Fruit fly (Drosophila melanogaster) whole organism, embryonic: ENCODE data around the gene CG34278.

Experiments
- Awh ChIP-seq: fragments of 200-800 bp; sonication (Bioruptor generic); IDR thresholded peaks from 2 replicates; pipeline ENCODE4, ENCODE4 v1.3.6; 2022; ENCODE audit warnings: missing biosample characterization, missing genetic modification characterization
- B-H2 ChIP-seq: fragments of 200-800 bp; sonication (Bioruptor generic); optimal IDR thresholded peaks from 2 replicates; lab custom pipeline; 2018; ENCODE audit warnings: missing biosample characterization, mild to moderate bottlenecking, missing genetic modification characterization
- BEAF-32 ChIP-seq: fragments of 200-800 bp; sonication (Bioruptor generic); optimal IDR thresholded peaks from 3 replicates; lab custom pipeline; 2017; ENCODE audit warnings: missing biosample characterization, missing genetic modification characterization, mild to moderate bottlenecking, moderate library complexity, missing genetic modification reagents
- Blimp-1 ChIP-seq: fragments of 200-800 bp; sonication (Bioruptor generic); optimal IDR thresholded peaks from 3 replicates; lab custom pipeline; 2018; ENCODE audit warnings: missing biosample characterization, missing genetic modification characterization, mild to moderate bottlenecking, moderate library complexity, missing genetic modification reagents
- C15 ChIP-seq: fragments of 200-800 bp; sonication (Bioruptor generic); IDR thresholded peaks from 3 replicates; pipeline ENCODE4 v1.3.6; 2022; ENCODE audit warnings: missing biosample characterization, missing genetic modification characterization
- CG10543 ChIP-seq: fragments of 200-800 bp; sonication (Bioruptor generic); optimal IDR thresholded peaks from 3 replicates; lab custom pipeline; 2017; ENCODE audit warnings: missing biosample characterization, mild to moderate bottlenecking, missing genetic modification characterization, moderate library complexity
- CG12299 ChIP-seq: fragments of 200-800 bp; sonication (Bioruptor generic); optimal IDR thresholded peaks from 2 replicates; lab custom pipeline; 2018; ENCODE audit warnings: missing biosample characterization, mild to moderate bottlenecking, missing genetic modification characterization
- CG12744 ChIP-seq: fragments of 200-800 bp; sonication (Bioruptor generic); optimal IDR thresholded peaks from 2 replicates; lab custom pipeline; 2016; ENCODE audit warnings: missing biosample characterization, missing genetic modification characterization
- CG13894 ChIP-seq: fragments of 200-800 bp; sonication (Bioruptor generic); optimal IDR thresholded peaks from 3 replicates; lab custom pipeline; 2018; ENCODE audit warnings: missing biosample characterization, mild to moderate bottlenecking, missing genetic modification characterization, moderate library complexity
- CG1529 ChIP-seq: fragments of 200-800 bp; sonication (Bioruptor generic); optimal IDR thresholded peaks from 3 replicates; lab custom pipeline; 2018; ENCODE audit warnings: missing biosample characterization, missing genetic modification characterization
- CG15479 ChIP-seq: fragments of 200-800 bp; sonication (Bioruptor generic); optimal IDR thresholded peaks from 3 replicates; lab custom pipeline; 2019; ENCODE audit warnings: missing biosample characterization, mild to moderate bottlenecking, missing genetic modification characterization, moderate library complexity
- CG17612 ChIP-seq: fragments of 200-800 bp; sonication (Bioruptor generic); IDR thresholded peaks from 2 replicates; pipeline ENCODE4 v1.3.6; 2022; ENCODE audit warnings: missing biosample characterization, missing genetic modification characterization
- CG18476 ChIP-seq: fragments of 200-800 bp; sonication (Bioruptor generic); optimal IDR thresholded peaks from 2 replicates; lab custom pipeline; 2016; ENCODE audit warnings: missing biosample characterization, mild to moderate bottlenecking, missing genetic modification characterization
- CG18619 ChIP-seq: fragments of 200-800 bp; sonication (Bioruptor generic); optimal IDR thresholded peaks from 3 replicates; lab custom pipeline; 2017; ENCODE audit warnings: missing biosample characterization, mild to moderate bottlenecking, missing genetic modification characterization
- CG3065 ChIP-seq: fragments of 200-800 bp; sonication (Bioruptor generic); optimal IDR thresholded peaks from 2 replicates; lab custom pipeline; 2016; ENCODE audit warnings: missing biosample characterization, missing genetic modification characterization
- CG3163 ChIP-seq: fragments of 200-800 bp; sonication (Bioruptor generic); optimal IDR thresholded peaks from 3 replicates; lab custom pipeline; 2016; ENCODE audit warnings: missing biosample characterization, missing genetic modification characterization
- CG6813 ChIP-seq: fragments of 200-800 bp; sonication (Bioruptor generic); optimal IDR thresholded peaks from 2 replicates; lab custom pipeline; 2017; ENCODE audit warnings: missing biosample characterization, missing genetic modification characterization, mild to moderate bottlenecking, moderate library complexity, missing genetic modification reagents
- CG7928 ChIP-seq: fragments of 200-800 bp; sonication (Bioruptor generic); optimal IDR thresholded peaks from 2 replicates; lab custom pipeline; 2017; ENCODE audit warnings: missing biosample characterization, mild to moderate bottlenecking, missing genetic modification characterization
- Chrac-16 ChIP-seq: fragments of 200-800 bp; sonication (Bioruptor generic); optimal IDR thresholded peaks from 3 replicates; lab custom pipeline; 2016; ENCODE audit warnings: missing biosample characterization, missing genetic modification characterization
- Dad ChIP-seq: fragments of 200-800 bp; sonication (Bioruptor generic); optimal IDR thresholded peaks from 3 replicates; lab custom pipeline; 2016; ENCODE audit warnings: missing biosample characterization, missing genetic modification characterization
- GATAe ChIP-seq: fragments of 200-800 bp; sonication (Bioruptor generic); conservative IDR thresholded peaks from 2 replicates; pipeline ENCODE4 v1.3.6; 2022; ENCODE audit warnings: missing biosample characterization, missing genetic modification characterization
- Myb ChIP-seq: fragments of 200-800 bp; sonication (Bioruptor generic); optimal IDR thresholded peaks from 2 replicates; lab custom pipeline; 2016; ENCODE audit warnings: missing biosample characterization, missing genetic modification characterization
- Oli ChIP-seq: fragments of 200-800 bp; sonication (Bioruptor generic); optimal IDR thresholded peaks from 2 replicates; lab custom pipeline; 2018; ENCODE audit warnings: missing biosample characterization, mild to moderate bottlenecking, missing genetic modification characterization, moderate library complexity
- Sry-β ChIP-seq: fragments of 200-800 bp; sonication (Bioruptor generic); optimal IDR thresholded peaks from 2 replicates; lab custom pipeline; 2018; ENCODE audit warnings: missing biosample characterization, mild to moderate bottlenecking, missing genetic modification characterization, moderate library complexity
- YL-1 ChIP-seq: fragments of 200-800 bp; sonication (Bioruptor generic); optimal IDR thresholded peaks from 3 replicates; lab custom pipeline; 2017; ENCODE audit warnings: missing biosample characterization, mild to moderate bottlenecking, missing genetic modification characterization
- ac ChIP-seq: fragments of 200-800 bp; sonication (Bioruptor generic); optimal IDR thresholded peaks from 3 replicates; lab custom pipeline; 2017; ENCODE audit warnings: missing biosample characterization, mild to moderate bottlenecking, missing genetic modification characterization
- al ChIP-seq: fragments of 200-800 bp; sonication (Bioruptor generic); IDR thresholded peaks from 2 replicates; pipeline ENCODE4 v1.3.6; 2022; ENCODE audit warnings: missing biosample characterization, missing genetic modification characterization
- ase ChIP-seq: fragments of 200-800 bp; sonication (Bioruptor generic); IDR thresholded peaks from 3 replicates; pipeline ENCODE4 v1.3.6; 2022; ENCODE audit warnings: missing biosample characterization, missing genetic modification characterization
- ash1 ChIP-seq: fragments of 200-800 bp; sonication (Bioruptor generic); optimal IDR thresholded peaks from 2 replicates; lab custom pipeline; 2018; ENCODE audit warnings: missing biosample characterization, mild to moderate bottlenecking, missing genetic modification characterization
- crp ChIP-seq, 2 experiments: fragments of 200-800 bp; sonication (Bioruptor generic); optimal IDR thresholded peaks; 2 replicates in 1 of 2; 3 replicates in 1 of 2; lab custom pipeline; 2017; ENCODE audit warnings: missing biosample characterization in 2 of 2, missing genetic modification characterization in 2 of 2, mild to moderate bottlenecking in 1 of 2, moderate library complexity in 1 of 2
- dan ChIP-seq: fragments of 200-800 bp; sonication (Bioruptor generic); IDR thresholded peaks from 2 replicates; pipeline ENCODE4 v1.3.6; 2022; ENCODE audit warnings: missing biosample characterization, missing genetic modification characterization
- dmrt11E ChIP-seq: fragments of 200-800 bp; sonication (Bioruptor generic); optimal IDR thresholded peaks from 3 replicates; lab custom pipeline; 2018; ENCODE audit warnings: missing biosample characterization, mild to moderate bottlenecking, missing genetic modification characterization, moderate library complexity
- eve ChIP-seq, 2 experiments: fragments of >200 bp; optimal IDR thresholded peaks; 2 replicates each; lab custom pipeline; 2017; ENCODE audit warnings: missing biosample characterization in 2 of 2, missing genetic modification characterization in 2 of 2
- fd96Cb ChIP-seq: fragments of 200-800 bp; sonication (Bioruptor generic); optimal IDR thresholded peaks from 2 replicates; lab custom pipeline; 2018; ENCODE audit warnings: missing biosample characterization, mild to moderate bottlenecking, missing genetic modification characterization, moderate library complexity
- fu2 ChIP-seq: fragments of 200-800 bp; sonication (Bioruptor generic); optimal IDR thresholded peaks from 2 replicates; lab custom pipeline; 2016; ENCODE audit warnings: missing biosample characterization, missing genetic modification characterization
- grn ChIP-seq: fragments of 200-800 bp; sonication (Bioruptor generic); optimal IDR thresholded peaks from 3 replicates; lab custom pipeline; 2017; ENCODE audit warnings: missing biosample characterization, missing genetic modification characterization
- hbn ChIP-seq: fragments of 200-800 bp; sonication (Bioruptor generic); IDR thresholded peaks from 2 replicates; pipeline ENCODE4 v1.3.6; 2022; ENCODE audit warnings: missing biosample characterization, missing genetic modification characterization; ENCODE audit not compliant: partially characterized antibody
- her ChIP-seq: fragments of 200-800 bp; sonication (Bioruptor generic); optimal IDR thresholded peaks from 2 replicates; lab custom pipeline; 2016; ENCODE audit warnings: missing biosample characterization, missing genetic modification characterization
- ken ChIP-seq: fragments of 200-800 bp; sonication (Bioruptor generic); IDR thresholded peaks from 3 replicates; pipeline ENCODE4 v1.3.6; 2022; ENCODE audit warnings: missing biosample characterization, missing genetic modification characterization
- lilli ChIP-seq: fragments of 200-800 bp; sonication (Bioruptor generic); optimal IDR thresholded peaks from 3 replicates; lab custom pipeline; 2016; ENCODE audit warnings: missing biosample characterization, missing genetic modification characterization
- mld ChIP-seq: fragments of 200-800 bp; sonication (Bioruptor generic); IDR thresholded peaks from 3 replicates; pipeline ENCODE4 v1.3.6; 2022; ENCODE audit warnings: missing biosample characterization, missing genetic modification characterization; ENCODE audit not compliant: partially characterized antibody
- pan ChIP-seq, 4 experiments: fragments of >200 bp in 3 of 4; fragments of 200-800 bp in 1 of 4; sonication (Bioruptor generic) in 1 of 4; optimal IDR thresholded peaks in 3 of 4; IDR thresholded peaks in 1 of 4; 2 replicates each; pipeline versions ENCODE4 v1.3.6 to Lab custom; 2017 to 2022; ENCODE audit warnings: missing biosample characterization in 2 of 4, missing genetic modification characterization in 2 of 4, mixed read lengths in 1 of 4
- pb ChIP-seq: fragments of 200-800 bp; sonication (Bioruptor generic); optimal IDR thresholded peaks from 3 replicates; lab custom pipeline; 2016; ENCODE audit warnings: missing biosample characterization, missing genetic modification characterization
- peb ChIP-seq: fragments of 200-800 bp; sonication (Bioruptor generic); IDR thresholded peaks from 2 replicates; pipeline ENCODE4 v1.3.6; 2022; ENCODE audit warnings: missing biosample characterization, missing genetic modification characterization
- so ChIP-seq: fragments of 200-800 bp; sonication (Bioruptor generic); IDR thresholded peaks from 3 replicates; pipeline ENCODE4 v1.3.6; 2022; ENCODE audit warnings: missing biosample characterization, missing genetic modification characterization
- sob ChIP-seq: fragments of 200-800 bp; sonication (Bioruptor generic); IDR thresholded peaks from 2 replicates; pipeline ENCODE4 v1.3.6; 2022; ENCODE audit warnings: missing biosample characterization, missing genetic modification characterization
- tup ChIP-seq: fragments of 200-800 bp; sonication (Bioruptor generic); optimal IDR thresholded peaks from 2 replicates; lab custom pipeline; 2016; ENCODE audit warnings: missing biosample characterization, mild to moderate bottlenecking, missing genetic modification characterization, moderate library complexity
- wdn ChIP-seq: fragments of 200-800 bp; sonication (Bioruptor generic); IDR thresholded peaks from 2 replicates; pipeline ENCODE4 v1.3.6; 2022; ENCODE audit warnings: missing biosample characterization, missing genetic modification characterization

CG34278 gene

DNA sequence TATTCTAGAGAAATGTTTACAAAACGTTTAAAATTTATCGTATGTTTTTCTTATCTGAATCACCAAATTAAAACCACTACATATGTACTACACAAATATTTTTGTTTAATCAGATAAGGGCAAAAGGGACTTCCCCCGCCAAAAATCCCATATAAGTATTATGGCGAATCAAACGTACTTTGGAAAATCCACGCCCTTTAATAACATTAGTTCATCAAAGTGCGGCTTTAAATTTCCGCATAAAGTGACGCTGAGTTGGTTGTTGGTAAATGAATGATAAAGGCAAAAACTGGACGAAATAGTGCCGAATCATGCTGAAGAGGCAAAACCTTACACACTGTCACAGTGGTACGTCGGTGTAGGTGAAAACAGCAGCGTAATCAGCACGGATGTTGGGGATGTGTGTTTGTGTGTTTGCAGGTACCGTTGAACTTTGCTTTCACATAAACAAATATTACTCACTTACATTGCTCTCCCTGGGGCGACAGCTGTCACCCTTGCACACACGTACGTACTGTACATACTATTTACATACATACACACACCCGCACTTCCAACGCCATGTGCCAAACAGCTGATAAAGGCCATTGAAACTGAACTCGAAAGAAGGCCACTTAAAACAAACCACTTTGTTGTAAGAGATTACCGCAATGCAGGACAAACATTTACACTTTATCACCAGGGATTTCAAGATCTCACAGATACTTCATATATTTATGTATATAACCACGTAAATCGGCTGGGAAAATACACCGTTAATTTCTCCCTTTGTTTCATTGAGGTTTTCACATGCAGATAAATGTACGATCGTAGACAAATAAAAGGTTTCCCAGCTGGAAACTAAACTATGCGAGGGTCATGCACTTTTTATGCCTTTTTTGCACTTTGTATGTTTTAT lies 41.1 kb upstream of the CG34278 start (continued):
- TF ChIP-seq crp (GFP tag; optimal IDR thresholded peaks at IDR 0.05; lab: Kevin White, UChicago) (peak in 1 of 2 experiments; percentile 71), Awh (peak; percentile 49), dan (GFP tag; lab: Robert Waterston, UW) (no peak), dmrt11E (tag; lab: Kevin White, UChicago) (peak; percentile 34), YL-1 (peak; percentile 13), CG3065 (GFP tag; lab: Kevin White, UChicago) (no peak), Blimp-1 (GFP tag; lab: Kevin White, UChicago) (peak; percentile 20), Oli (tag; lab: Kevin White, UChicago) (no peak), CG17612 (GFP tag; lab: Robert Waterston, UW) (no peak), ase (GFP tag; lab: Robert Waterston, UW) (no peak), CG12744 (GFP tag; lab: Kevin White, UChicago) (no peak), her (GFP tag; lab: Kevin White, UChicago) (peak; percentile 33), GATAe (GFP tag; lab: Robert Waterston, UW) (no peak), ash1 (GFP tag; lab: Kevin White, UChicago) (peak; percentile 11), pan (optimal IDR thresholded peaks at IDR 0.05; lab: Kevin White, UChicago) (no peak), pan (GFP tag; optimal IDR thresholded peaks at IDR 0.05 in 1 of 2, IDR thresholded peaks at IDR 0.05 in 1 of 2) (peak in 1 of 2 experiments; percentile 38), CG6813 (GFP tag; lab: Kevin White, UChicago) (peak; percentile 63), fd96Cb (tag; lab: Kevin White, UChicago) (no peak), CG1529 (peak; percentile 11), CG15479 (GFP tag; lab: Kevin White, UChicago) (peak; percentile 95), C15 (GFP tag; lab: Robert Waterston, UW) (no peak), mld (GFP tag; lab: Robert Waterston, UW) (no peak), wdn (GFP tag; lab: Robert Waterston, UW) (no peak), grn (GFP tag; lab: Kevin White, UChicago) (peak; percentile 26), CG10543 (GFP tag; lab: Kevin White, UChicago) (peak; percentile 32), CG13894 (tag; lab: Kevin White, UChicago) (peak; percentile 34), lilli (no peak), peb (GFP tag; lab: Robert Waterston, UW) (no peak), tup (GFP tag; lab: Kevin White, UChicago) (no peak), Dad (GFP tag; lab: Kevin White, UChicago) (no peak), al (GFP tag; lab: Robert Waterston, UW) (no peak), B-H2 (no peak), Sry-β (GFP tag; lab: Kevin White, UChicago) (no peak), ken (no peak), CG12299 (peak; percentile 60), CG7928 (GFP tag; lab: Kevin White, UChicago) (no peak), CG18619 (GFP tag; lab: Kevin White, UChicago) (no peak), CG3163 (GFP tag; lab: Kevin White, UChicago) (no peak), so (GFP tag; lab: Robert Waterston, UW) (0 out of 3 replicates have a peak, but pooled peaks have one; percentile 8), fu2 (GFP tag; lab: Kevin White, UChicago) (no peak), Myb (GFP tag; lab: Kevin White, UChicago) (no peak), Chrac-16 (GFP tag; lab: Kevin White, UChicago) (no peak), sob (peak; percentile 40; the same call in 1 of the 2 replicates), ac (peak; percentile 61), BEAF-32 (GFP tag; lab: Kevin White, UChicago) (no peak), hbn (GFP tag; lab: Robert Waterston, UW) (no peak), eve (GFP tag; optimal IDR thresholded peaks at IDR 0.05; lab: Kevin White, UChicago) (peak in 1 of 2 experiments; percentile 31), CG18476 (GFP tag; lab: Kevin White, UChicago) (no peak), pb (GFP tag; lab: Kevin White, UChicago) (no peak)
